Worm (Caenorhabditis elegans): ENCODE data around the gene exc-14.

Gene exc-14

DNA sequence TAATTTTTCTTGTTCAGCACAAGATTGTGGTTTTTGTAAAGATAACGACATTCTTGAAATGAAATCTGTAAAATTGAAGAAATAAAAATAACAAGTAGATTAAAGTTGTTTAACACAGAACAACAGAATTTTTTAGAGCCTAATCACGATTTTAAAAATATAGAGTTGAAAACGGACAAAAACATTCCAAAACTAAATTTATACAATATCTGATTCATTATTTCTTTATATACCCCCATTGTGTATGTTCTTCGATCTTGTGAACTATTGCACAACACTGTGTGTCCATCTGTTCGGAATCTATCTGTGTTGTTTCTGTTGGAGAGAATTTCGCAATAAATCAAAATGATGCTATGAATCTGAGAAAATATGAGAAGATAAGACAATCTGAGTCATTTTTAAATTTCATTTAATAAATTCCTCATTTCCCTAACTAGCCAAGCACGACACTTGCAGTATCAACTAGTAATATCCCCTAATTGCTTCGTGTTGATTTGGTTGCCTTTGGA lies 39.0 kb upstream of the exc-14 start, which contains the start of gene Y58A7A.4:
TSS of gene Y58A7A.4 (minus strand) at position 51 of the 509 bp plus-strand sequence.
- TF ChIP-seq isw-1 (GFP tag; IDR thresholded peaks at IDR 0.05) (no peak), lsy-2 (tag; optimal IDR thresholded peaks at IDR 0.05) (peak in 1 of 2 experiments; percentile 30), efl-1 (optimal IDR thresholded peaks at IDR 0.05) (no peak), efl-1 (GFP tag; optimal IDR thresholded peaks at IDR 0.05 in 1 of 2) (peak in 1 of 2 experiments; percentile 26), skn-1 (tag; optimal IDR thresholded peaks at IDR 0.05) (peak; percentile 64)

DNA sequence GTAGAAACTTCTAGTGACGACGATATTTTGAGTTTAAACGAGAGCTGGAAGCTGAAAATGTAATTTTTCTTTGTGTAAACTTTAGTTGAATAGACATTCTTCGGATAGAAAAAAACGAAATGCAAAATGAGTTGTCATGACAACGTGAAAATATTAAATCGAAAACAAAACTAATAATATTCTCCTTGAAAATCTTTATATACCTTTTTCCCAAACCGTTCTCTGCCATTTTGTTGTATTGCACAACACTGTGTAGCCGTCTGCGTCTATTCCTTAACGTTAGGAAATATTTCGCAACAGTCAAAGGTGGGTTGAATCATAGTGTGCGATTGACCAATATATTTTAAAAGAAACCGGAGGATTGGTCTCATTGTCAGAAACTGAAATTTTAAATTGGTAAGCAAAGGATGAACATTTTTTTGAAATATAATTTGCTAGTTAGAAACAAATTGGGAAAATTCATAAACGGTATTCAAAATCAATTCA lies 34.9 kb upstream of the exc-14 start, which contains the start of gene Y58A7A.3:
TSS of gene Y58A7A.3 (minus strand) at position 51 of the 486 bp plus-strand sequence.
- TF ChIP-seq mab-9 (GFP tag; IDR thresholded peaks at IDR 0.05): no peak
- no peak for TF ChIP-seq nhr-77 (tag; optimal IDR thresholded peaks at IDR 0.05)
- no peak for TF ChIP-seq ama-1 (optimal IDR thresholded peaks at IDR 0.05)
- TF ChIP-seq alr-1 (tag; optimal IDR thresholded peaks at IDR 0.05; ENCODE audit: borderline replicate concordance): no peak
- TF ChIP-seq sox-4 (tag; optimal IDR thresholded peaks at IDR 0.05): no peak
- TF ChIP-seq snu-23 (GFP tag; optimal IDR thresholded peaks at IDR 0.05): peak; percentile 49
- peak; percentile 96 for TF ChIP-seq zip-4 (GFP tag; optimal IDR thresholded peaks at IDR 0.05)
- TF ChIP-seq ztf-11 (tag; optimal IDR thresholded peaks at IDR 0.05): no peak
- TF ChIP-seq irx-1 (tag; optimal IDR thresholded peaks at IDR 0.05): peak; percentile 31
- TF ChIP-seq lin-15B (tag; optimal IDR thresholded peaks at IDR 0.05): no peak
- TF ChIP-seq unc-86 (tag; optimal IDR thresholded peaks at IDR 0.05): no peak
- TF ChIP-seq grh-1 (GFP tag; IDR thresholded peaks at IDR 0.05): no peak
- TF ChIP-seq mef-2 (tag; optimal IDR thresholded peaks at IDR 0.05): no peak
- no peak for TF ChIP-seq snpc-4 (tag; optimal IDR thresholded peaks at IDR 0.05)
- no peak for TF ChIP-seq hlh-17 (GFP tag; optimal IDR thresholded peaks at IDR 0.05; ENCODE audit: borderline replicate concordance)
- TF ChIP-seq pag-3 (tag; optimal IDR thresholded peaks at IDR 0.05; ENCODE audit: borderline replicate concordance, insufficient read depth): no peak
- TF ChIP-seq sup-37 (GFP tag; optimal IDR thresholded peaks at IDR 0.05): no peak
- no peak for TF ChIP-seq nhr-76 (tag; optimal IDR thresholded peaks at IDR 0.05)
- TF ChIP-seq F16B12.6 (tag; optimal IDR thresholded peaks at IDR 0.05): peak; percentile 20
- no peak for TF ChIP-seq aly-2 (tag; optimal IDR thresholded peaks at IDR 0.05)
- peak; percentile 36 to 60 for TF ChIP-seq efl-1 (optimal IDR thresholded peaks at IDR 0.05)
- TF ChIP-seq efl-1 (GFP tag; optimal IDR thresholded peaks at IDR 0.05 in 1 of 2): peak in 1 of 2 experiments; percentile 39
- TF ChIP-seq jun-1 (tag; optimal IDR thresholded peaks at IDR 0.05): peak; percentile 35
- no peak for TF ChIP-seq tbx-2 (tag; optimal IDR thresholded peaks at IDR 0.05)
- no peak for TF ChIP-seq ztf-4 (tag; optimal IDR thresholded peaks at IDR 0.05)
- TF ChIP-seq skn-1 (tag; optimal IDR thresholded peaks at IDR 0.05): peak; percentile 93
- no peak for TF ChIP-seq efl-3 (GFP tag; optimal IDR thresholded peaks at IDR 0.05)
- TF ChIP-seq nhr-237 (tag; optimal IDR thresholded peaks at IDR 0.05): peak; percentile 61
- TF ChIP-seq nhr-84 (tag; optimal IDR thresholded peaks at IDR 0.05): no peak
- TF ChIP-seq nhr-28 (tag; optimal IDR thresholded peaks at IDR 0.05): no peak
- TF ChIP-seq sptf-1 (tag; optimal IDR thresholded peaks at IDR 0.05): no peak
- TF ChIP-seq ceh-63 (GFP tag; optimal IDR thresholded peaks at IDR 0.05): no peak
- peak; percentile 9 to 76 for TF ChIP-seq lsy-2 (tag; optimal IDR thresholded peaks at IDR 0.05)
- TF ChIP-seq lin-39 (tag; optimal IDR thresholded peaks at IDR 0.05): no peak
- TF ChIP-seq pqm-1 (tag; optimal IDR thresholded peaks at IDR 0.05): no peak
- no peak for TF ChIP-seq elt-2 (tag; optimal IDR thresholded peaks at IDR 0.05)
- TF ChIP-seq lir-3 (tag; optimal IDR thresholded peaks at IDR 0.05; ENCODE audit: poor library complexity): no peak
- TF ChIP-seq fkh-8 (tag; optimal IDR thresholded peaks at IDR 0.05): no peak
- no peak for TF ChIP-seq tlp-1 (tag; optimal IDR thresholded peaks at IDR 0.05)
- TF ChIP-seq lin-13 (GFP tag; optimal IDR thresholded peaks at IDR 0.05): no peak
- TF ChIP-seq nhr-20 (tag; optimal IDR thresholded peaks at IDR 0.05): peak; percentile 11
- no peak for TF ChIP-seq fkh-10 (GFP tag; optimal IDR thresholded peaks at IDR 0.05)
- TF ChIP-seq mep-1 (tag; optimal IDR thresholded peaks at IDR 0.05): peak; percentile 20
- no peak for TF ChIP-seq nhr-12 (tag; optimal IDR thresholded peaks at IDR 0.05)
- TF ChIP-seq isw-1 (GFP tag; IDR thresholded peaks at IDR 0.05): peak; percentile 35; the same call in 1 of the 2 replicates
- peak in 2 of 3 experiments; percentile 21 to 24 for TF ChIP-seq dpl-1 (GFP tag; optimal IDR thresholded peaks at IDR 0.05)
- peak; percentile 63 for TF ChIP-seq nhr-71 (tag; optimal IDR thresholded peaks at IDR 0.05)
- TF ChIP-seq Y116A8C.19 (tag; optimal IDR thresholded peaks at IDR 0.05; ENCODE audit: borderline replicate concordance): no peak
- TF ChIP-seq nhr-47 (tag; optimal IDR thresholded peaks at IDR 0.05): peak; percentile 31
- peak; percentile 19; the same call in 1 of the 2 replicates for TF ChIP-seq nhr-19 (GFP tag; conservative IDR thresholded peaks at IDR 0.05)
